Worm (Caenorhabditis elegans): ENCODE measurements around the gene nas-29.

DNA sequence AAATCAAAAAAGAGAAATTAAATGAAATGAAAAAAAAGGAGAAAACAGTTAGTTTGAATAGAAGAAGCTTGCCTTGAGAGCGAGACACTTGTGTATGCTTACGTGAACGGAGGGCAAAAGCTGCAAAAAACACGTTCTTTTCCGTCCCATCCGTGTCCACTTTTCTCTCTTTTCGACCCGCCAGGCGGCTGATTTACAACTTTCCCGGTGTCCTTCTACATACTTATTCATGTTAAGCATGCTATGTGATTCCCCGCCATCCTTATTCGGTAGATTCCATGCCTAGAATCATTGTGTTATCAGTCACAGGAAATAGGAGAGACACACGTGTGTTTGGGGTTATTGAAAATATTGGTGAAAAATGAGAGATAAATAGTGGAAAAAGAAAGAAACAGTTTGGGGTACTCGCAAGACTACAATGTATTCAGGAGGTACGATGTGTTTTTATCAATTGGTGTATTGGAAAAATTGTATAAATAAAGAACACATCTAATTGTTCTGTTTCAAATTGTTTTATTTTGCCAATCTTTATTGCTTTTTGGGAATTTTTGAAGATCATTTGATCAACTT lies at the start of gene nas-29:
- TF ChIP-seq lin-13 (tag; optimal IDR thresholded peaks at IDR 0.05), result no peak
- TF ChIP-seq sptf-1 (tag; optimal IDR thresholded peaks at IDR 0.05), result no peak
- no peak for TF ChIP-seq nhr-237 (tag; optimal IDR thresholded peaks at IDR 0.05)
- no peak for TF ChIP-seq cnd-1 (tag; optimal IDR thresholded peaks at IDR 0.05)
- TF ChIP-seq drap-1 (GFP tag; optimal IDR thresholded peaks at IDR 0.05), result no peak
- no peak for TF ChIP-seq nhr-76 (tag; optimal IDR thresholded peaks at IDR 0.05)
- TF ChIP-seq sem-2 (GFP tag; optimal IDR thresholded peaks at IDR 0.05), result no peak
- TF ChIP-seq flh-1 (GFP tag; optimal IDR thresholded peaks at IDR 0.05), result no peak
- TF ChIP-seq lin-32 (GFP tag; optimal IDR thresholded peaks at IDR 0.05), result no peak
- TF ChIP-seq pha-4 (tag; optimal IDR thresholded peaks at IDR 0.05), result no peak
- TF ChIP-seq unc-39 (tag; optimal IDR thresholded peaks at IDR 0.05), result no peak

Measured in whole organism, mixed stage, embryonic.